Fruit fly (Drosophila melanogaster) Kc167 (cell line): ENCODE measurements around the gene CG9967.

Experiments
- Myc ChIP-seq: fragments of >200 bp; optimal IDR thresholded peaks from 2 replicates; lab custom pipeline; 2017; ENCODE audit warnings: missing external identifiers
- Sin3A ChIP-seq: fragments of >200 bp; optimal IDR thresholded peaks from 2 replicates; lab custom pipeline; 2018; ENCODE audit warnings: missing external identifiers
- psq ChIP-seq: fragments of >200 bp; optimal IDR thresholded peaks from 2 replicates; lab custom pipeline; 2017; ENCODE audit warnings: missing external identifiers

dm6 chr2L:2382971-2383370 is 25.8 kb upstream of the CG9967 start, which contains the start of gene PIG-Wa:
- TF ChIP-seq Myc (lab: Kevin White, UChicago): no peak
- TF ChIP-seq psq (lab: Kevin White, UChicago): no peak
- no peak for TF ChIP-seq Sin3A (lab: Kevin White, UChicago)
